Worm (Caenorhabditis elegans) whole organism, L4 larva: ENCODE measurements around the gene C08A9.3.

Experiments used
- aly-2 ChIP-seq: sonication (generic microtip); optimal IDR thresholded peaks from 2 replicates; lab custom pipeline; 2018; ENCODE audit warnings: missing biosample characterization, missing genetic modification characterization
- egl-27 ChIP-seq: sonication (generic microtip); optimal IDR thresholded peaks from 3 replicates; lab custom pipeline; 2017; ENCODE audit warnings: missing biosample characterization, missing genetic modification reagents, missing genetic modification characterization
- fkh-10 ChIP-seq: fragments of 150-350 bp; optimal IDR thresholded peaks from 2 replicates; lab custom pipeline; 2014; ENCODE audit warnings: missing biosample characterization, missing genetic modification reagents, missing genetic modification characterization
- unc-39 ChIP-seq: sonication (generic microtip); optimal IDR thresholded peaks from 2 replicates; lab custom pipeline; 2017; ENCODE audit warnings: missing biosample characterization, missing genetic modification characterization
- ztf-11 ChIP-seq: fragments of 150-350 bp; optimal IDR thresholded peaks from 2 replicates; lab custom pipeline; 2014; ENCODE audit warnings: missing biosample characterization, missing genetic modification characterization

DNA sequence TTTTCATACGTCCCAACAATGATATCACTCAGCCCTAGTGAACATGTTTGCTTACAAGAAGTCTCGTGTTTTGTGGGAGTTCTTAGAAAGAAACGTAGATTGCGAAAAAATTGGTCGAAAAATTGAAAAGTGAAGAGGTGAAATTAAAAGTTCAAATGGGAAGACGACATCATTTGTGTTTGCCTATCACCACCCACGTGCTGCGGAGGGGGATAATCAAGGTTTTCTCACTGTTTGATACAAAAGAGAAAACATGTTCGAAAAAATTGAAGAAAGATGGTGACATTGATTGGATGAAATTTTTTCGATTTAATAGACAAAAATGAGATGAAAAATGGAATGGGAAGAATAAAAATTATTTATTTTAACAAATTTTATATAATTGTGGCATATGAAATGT lies 22.6 kb downstream of the C08A9.3 start:
- no peak for TF ChIP-seq ztf-11
- TF ChIP-seq fkh-10 (GFP tag; lab: Kevin White, UChicago), result no peak
- TF ChIP-seq aly-2, result no peak
- no peak for TF ChIP-seq egl-27 (tag; lab: Kevin White, UChicago)
- no peak for TF ChIP-seq unc-39
